Worm (Caenorhabditis elegans): ENCODE data around the gene F13H8.5.

The F13H8.5 gene

ce11 chrII:6269805-6270414, 14.0 kb upstream of the F13H8.5 start, which contains the start of gene F13H8.2 (continued):
- TF ChIP-seq ceh-82 (tag; optimal IDR thresholded peaks at IDR 0.05), result peak; percentile 74 to 78 (median 75)
- peak; percentile 59 for TF ChIP-seq pax-3 (tag; optimal IDR thresholded peaks at IDR 0.05)
- no peak for TF ChIP-seq nhr-76 (tag; optimal IDR thresholded peaks at IDR 0.05)
- TF ChIP-seq pqm-1 (tag; optimal IDR thresholded peaks at IDR 0.05), result no peak
- peak; percentile 83 for TF ChIP-seq mab-9 (GFP tag; IDR thresholded peaks at IDR 0.05)
- TF ChIP-seq vab-15 (tag; optimal IDR thresholded peaks at IDR 0.05), result peak; percentile 41
- no peak for TF ChIP-seq unc-30 (tag; optimal IDR thresholded peaks at IDR 0.05)
- peak; percentile 80 for TF ChIP-seq mep-1 (tag; optimal IDR thresholded peaks at IDR 0.05)
- TF ChIP-seq egl-27 (tag; optimal IDR thresholded peaks at IDR 0.05), result no peak
- TF ChIP-seq ztf-11 (tag; optimal IDR thresholded peaks at IDR 0.05), result peak in 1 of 2 experiments; percentile 59
- TF ChIP-seq nhr-77 (tag; optimal IDR thresholded peaks at IDR 0.05), result peak; percentile 62
- peak; percentile 70 for TF ChIP-seq lin-15B (tag; optimal IDR thresholded peaks at IDR 0.05)
- TF ChIP-seq ces-1 (GFP tag; optimal IDR thresholded peaks at IDR 0.05), result no peak
- TF ChIP-seq unc-86 (tag; optimal IDR thresholded peaks at IDR 0.05), result peak; percentile 80
- peak; percentile 82 for TF ChIP-seq dsc-1 (tag; optimal IDR thresholded peaks at IDR 0.05)
- TF ChIP-seq fos-1 (tag; optimal IDR thresholded peaks at IDR 0.05), result peak; percentile 51
- TF ChIP-seq nhr-47 (tag; optimal IDR thresholded peaks at IDR 0.05), result peak; percentile 91
- TF ChIP-seq ceh-90 (tag; optimal IDR thresholded peaks at IDR 0.05), result no peak
- TF ChIP-seq aha-1 (tag; optimal IDR thresholded peaks at IDR 0.05), result no peak
- TF ChIP-seq aly-2 (tag; optimal IDR thresholded peaks at IDR 0.05), result peak; percentile 63
- no peak for TF ChIP-seq nhr-237 (tag; optimal IDR thresholded peaks at IDR 0.05)
- no peak for TF ChIP-seq sup-37 (GFP tag; optimal IDR thresholded peaks at IDR 0.05)
- TF ChIP-seq snu-23 (GFP tag; optimal IDR thresholded peaks at IDR 0.05), result peak; percentile 86
- TF ChIP-seq unc-62 (GFP tag; optimal IDR thresholded peaks at IDR 0.05), result no peak
- no peak for TF ChIP-seq unc-98 (GFP tag; IDR thresholded peaks at IDR 0.05)
- TF ChIP-seq ztf-4 (tag; optimal IDR thresholded peaks at IDR 0.05), result peak; percentile 47
- peak; percentile 54 for TF ChIP-seq zip-4 (GFP tag; optimal IDR thresholded peaks at IDR 0.05)
- peak; percentile 84 for TF ChIP-seq nhr-20 (tag; optimal IDR thresholded peaks at IDR 0.05)
- TF ChIP-seq sox-4 (tag; optimal IDR thresholded peaks at IDR 0.05), result peak; percentile 25
- TF ChIP-seq hlh-17 (GFP tag; optimal IDR thresholded peaks at IDR 0.05; ENCODE audit: borderline replicate concordance), result no peak
- TF ChIP-seq ceh-8 (GFP tag; optimal IDR thresholded peaks at IDR 0.05), result peak; percentile 83
- TF ChIP-seq grh-1 (GFP tag; IDR thresholded peaks at IDR 0.05), result peak; percentile 82
- peak; percentile 44 for TF ChIP-seq skn-1 (tag; optimal IDR thresholded peaks at IDR 0.05)
- peak; percentile 81 for TF ChIP-seq egl-13 (tag; optimal IDR thresholded peaks at IDR 0.05)
- peak; percentile 37 for TF ChIP-seq elt-2 (tag; optimal IDR thresholded peaks at IDR 0.05)
- peak in 2 of 6 experiments; percentile 55 for TF ChIP-seq elt-3 (tag; optimal IDR thresholded peaks at IDR 0.05)
- TF ChIP-seq ama-1 (optimal IDR thresholded peaks at IDR 0.05), result peak; percentile 67
- TF ChIP-seq mef-2 (tag; optimal IDR thresholded peaks at IDR 0.05), result no peak
- TF ChIP-seq dpl-1 (GFP tag; optimal IDR thresholded peaks at IDR 0.05), result peak; percentile 96 to 98 (median 97)
- no peak for TF ChIP-seq ets-5 (GFP tag; IDR thresholded peaks at IDR 0.05)
- TF ChIP-seq pag-3 (tag; optimal IDR thresholded peaks at IDR 0.05; ENCODE audit: borderline replicate concordance, insufficient read depth), result no peak
- no peak for TF ChIP-seq hpl-2 (GFP tag; optimal IDR thresholded peaks at IDR 0.05)
- TF ChIP-seq efl-1 (optimal IDR thresholded peaks at IDR 0.05), result peak; percentile 97 to 99
- TF ChIP-seq efl-1 (GFP tag; optimal IDR thresholded peaks at IDR 0.05 in 1 of 2), result peak; percentile 98 to 100
- no peak for TF ChIP-seq nhr-11 (tag; optimal IDR thresholded peaks at IDR 0.05)
- TF ChIP-seq C34B4.2 (tag; optimal IDR thresholded peaks at IDR 0.05), result no peak
- no peak for TF ChIP-seq zag-1 (tag; optimal IDR thresholded peaks at IDR 0.05)
- TF ChIP-seq efl-3 (GFP tag; optimal IDR thresholded peaks at IDR 0.05), result no peak
- TF ChIP-seq lin-13 (GFP tag; optimal IDR thresholded peaks at IDR 0.05), result peak; percentile 56
- TF ChIP-seq rnt-1 (tag; optimal IDR thresholded peaks at IDR 0.05), result peak; percentile 88
- TF ChIP-seq fkh-4 (tag; optimal IDR thresholded peaks at IDR 0.05; ENCODE audit: borderline replicate concordance), result no peak
- no peak for TF ChIP-seq lin-39 (tag; optimal IDR thresholded peaks at IDR 0.05)

All from whole organism, L1 larva.